Fruit fly (Drosophila melanogaster): ENCODE results near the gene out.

The out gene

dm6 chrX:19369865-19370264 lies 48.0 kb upstream of the out start (continued):
- TF ChIP-seq Sox100B (GFP tag; optimal IDR thresholded peaks at IDR 0.05) (peak; percentile 46), slp2 (GFP tag; optimal IDR thresholded peaks at IDR 0.05) (no peak), CG1602 (GFP tag; optimal IDR thresholded peaks at IDR 0.05) (peak; percentile 1), ssp (GFP tag; IDR thresholded peaks at IDR 0.05) (no peak), CG17328 (GFP tag; IDR thresholded peaks at IDR 0.05) (no peak), D (optimal IDR thresholded peaks at IDR 0.05) (no peak), D (GFP tag; optimal IDR thresholded peaks at IDR 0.05) (peak; percentile 6), CG16813 (GFP tag; IDR thresholded peaks at IDR 0.05; ENCODE audit: partially characterized antibody) (no peak), CG10209 (GFP tag; optimal IDR thresholded peaks at IDR 0.05) (peak; percentile 1), CG2712 (tag; optimal IDR thresholded peaks at IDR 0.05) (peak; percentile 47), dmrt99B (tag; optimal IDR thresholded peaks at IDR 0.05) (peak; percentile 24), Fer3 (tag; optimal IDR thresholded peaks at IDR 0.05) (no peak), CG8388 (GFP tag; optimal IDR thresholded peaks at IDR 0.05) (peak; percentile 16), CG31441 (GFP tag; IDR thresholded peaks at IDR 0.05) (0 out of 2 replicates have a peak, but pooled peaks have one; percentile 32), CG13775 (GFP tag; optimal IDR thresholded peaks at IDR 0.05) (peak; percentile 9), H2.0 (GFP tag; IDR thresholded peaks at IDR 0.05) (no peak), CG1603 (tag; optimal IDR thresholded peaks at IDR 0.05) (no peak), B-H1 (GFP tag; IDR thresholded peaks at IDR 0.05) (no peak), dimm (GFP tag; IDR thresholded peaks at IDR 0.05) (no peak), dmrt11E (tag; optimal IDR thresholded peaks at IDR 0.05) (peak; percentile 43)

DNA sequence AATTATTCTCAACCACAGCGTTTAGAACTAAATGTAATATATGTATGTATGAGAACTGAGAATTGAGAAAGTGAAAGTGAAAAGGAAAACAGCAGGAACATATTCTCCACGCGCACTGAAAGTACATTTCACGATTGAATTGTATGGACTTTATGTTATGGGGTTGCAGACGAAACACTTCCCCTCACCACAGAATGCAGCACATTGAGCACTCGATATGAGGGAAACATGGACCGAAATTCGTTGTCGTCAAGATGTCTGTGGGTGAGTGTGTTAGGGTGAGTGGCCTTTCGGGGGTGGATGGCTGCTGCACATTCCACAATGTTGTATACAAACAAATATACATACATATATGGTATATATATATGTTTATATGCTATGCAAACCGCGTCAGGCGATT lies 42.1 kb upstream of the out start:
- TF ChIP-seq sqz (GFP tag; optimal IDR thresholded peaks at IDR 0.05) (peak; percentile 27), Sry-δ (GFP tag; optimal IDR thresholded peaks at IDR 0.05) (no peak), tio (GFP tag; optimal IDR thresholded peaks at IDR 0.05) (no peak), Hr51 (GFP tag; optimal IDR thresholded peaks at IDR 0.05) (no peak), pb (GFP tag; optimal IDR thresholded peaks at IDR 0.05) (no peak), CG5180 (GFP tag; optimal IDR thresholded peaks at IDR 0.05) (peak; percentile 9), gfzf (GFP tag; optimal IDR thresholded peaks at IDR 0.05) (no peak), nerfin-1 (tag; optimal IDR thresholded peaks at IDR 0.05) (peak; percentile 51), crp (GFP tag; optimal IDR thresholded peaks at IDR 0.05) (no peak), CG4617 (GFP tag; optimal IDR thresholded peaks at IDR 0.05; ENCODE audit: borderline replicate concordance) (no peak), nom (GFP tag; optimal IDR thresholded peaks at IDR 0.05) (no peak), CG15479 (GFP tag; optimal IDR thresholded peaks at IDR 0.05) (no peak), ato (GFP tag; IDR thresholded peaks at IDR 0.05; ENCODE audit: partially characterized antibody) (no peak), pros (GFP tag; optimal IDR thresholded peaks at IDR 0.05) (peak; percentile 93), grau (tag; optimal IDR thresholded peaks at IDR 0.05) (peak; percentile 71), sens-2 (GFP tag; IDR thresholded peaks at IDR 0.05) (no peak), Oli (tag; optimal IDR thresholded peaks at IDR 0.05) (no peak), zf30C (GFP tag; optimal IDR thresholded peaks at IDR 0.05) (no peak), tll (GFP tag; optimal IDR thresholded peaks at IDR 0.05) (no peak), lmd (GFP tag; IDR thresholded peaks at IDR 0.05) (no peak), dan (GFP tag; IDR thresholded peaks at IDR 0.05) (no peak), CG2199 (GFP tag; IDR thresholded peaks at IDR 0.05) (peak; percentile 70; the same call in 1 of the 3 replicates), CG17328 (GFP tag; IDR thresholded peaks at IDR 0.05) (no peak), unc-4 (GFP tag; IDR thresholded peaks at IDR 0.05; ENCODE audit: partially characterized antibody) (no peak), CG3847 (GFP tag; IDR thresholded peaks at IDR 0.05) (no peak), Blimp-1 (GFP tag; optimal IDR thresholded peaks at IDR 0.05) (peak; percentile 48), twi (tag; optimal IDR thresholded peaks at IDR 0.05) (peak; percentile 24), Dll (GFP tag; IDR thresholded peaks at IDR 0.05; ENCODE audit: partially characterized antibody) (no peak), gsb-n (tag; optimal IDR thresholded peaks at IDR 0.05) (peak; percentile 16), CG10654 (GFP tag; optimal IDR thresholded peaks at IDR 0.05) (no peak), sd (tag; optimal IDR thresholded peaks at IDR 0.05) (peak; percentile 43)

Data from whole organism, embryonic.